Fruit fly (Drosophila melanogaster) whole organism, wandering third instar larva: ENCODE results near the gene CG31388.

Experiments
- Abd-B ChIP-seq: fragments of >200 bp; optimal IDR thresholded peaks from 2 replicates; lab custom pipeline; 2017; ENCODE audit warnings: missing biosample characterization, missing genetic modification characterization
- CG32264 ChIP-seq: fragments of 200-800 bp; sonication (Bioruptor generic); optimal IDR thresholded peaks from 2 replicates; lab custom pipeline; 2016; ENCODE audit warnings: missing biosample characterization, missing genetic modification characterization
- CG9705 ChIP-seq: fragments of 200-800 bp; sonication (Bioruptor generic); optimal IDR thresholded peaks from 2 replicates; lab custom pipeline; 2018; ENCODE audit warnings: missing biosample characterization, mild to moderate bottlenecking, missing genetic modification characterization
- CrebA ChIP-seq: fragments of 200-800 bp; sonication (Bioruptor generic); optimal IDR thresholded peaks from 2 replicates; lab custom pipeline; 2016; ENCODE audit warnings: missing biosample characterization, mild to moderate bottlenecking, missing genetic modification characterization, borderline replicate concordance
- Dfd ChIP-seq: fragments of >200 bp; optimal IDR thresholded peaks from 2 replicates; lab custom pipeline; 2017; ENCODE audit warnings: missing biosample characterization, missing genetic modification characterization
- Dif ChIP-seq: fragments of 200-275, 200-300 bp; sonication (Bioruptor generic); optimal IDR thresholded peaks from 2 replicates; lab custom pipeline; 2018; ENCODE audit warnings: missing biosample characterization, missing genetic modification characterization; ENCODE audit not compliant: partially characterized antibody
- GATAd ChIP-seq: sonication (Bioruptor generic); optimal IDR thresholded peaks from 2 replicates; lab custom pipeline; 2016; ENCODE audit warnings: missing biosample characterization, missing genetic modification characterization
- HLH106 ChIP-seq: fragments of 200-800 bp; optimal IDR thresholded peaks from 3 replicates; lab custom pipeline; 2019; ENCODE audit warnings: missing biosample characterization, mild to moderate bottlenecking, missing genetic modification characterization, moderate library complexity
- Hnf4 ChIP-seq: fragments of 200-800 bp; sonication (Bioruptor generic); optimal IDR thresholded peaks from 2 replicates; lab custom pipeline; 2016; ENCODE audit warnings: missing biosample characterization, mild to moderate bottlenecking, missing genetic modification characterization
- Hr78 ChIP-seq: fragments of >200 bp; optimal IDR thresholded peaks from 2 replicates; lab custom pipeline; 2017; ENCODE audit warnings: missing biosample characterization, missing genetic modification characterization
- Hr83 ChIP-seq: fragments of 200-300 bp; sonication (Bioruptor generic); optimal IDR thresholded peaks from 2 replicates; lab custom pipeline; 2016; ENCODE audit warnings: missing biosample characterization, mild to moderate bottlenecking, missing genetic modification characterization, moderate library complexity; ENCODE audit not compliant: poor library complexity, severe bottlenecking
- Jra ChIP-seq: sonication (Bioruptor generic); optimal IDR thresholded peaks from 2 replicates; lab custom pipeline; 2016; ENCODE audit warnings: missing biosample characterization, missing genetic modification characterization
- Mio ChIP-seq: sonication (Bioruptor generic); optimal IDR thresholded peaks from 2 replicates; lab custom pipeline; 2016; ENCODE audit warnings: missing biosample characterization, missing genetic modification characterization
- Myc ChIP-seq: fragments of >200 bp; optimal IDR thresholded peaks from 2 replicates; lab custom pipeline; 2017
- N ChIP-seq: fragments of >200 bp; optimal IDR thresholded peaks from 2 replicates; lab custom pipeline; 2018; ENCODE audit warnings: missing biosample characterization, missing external identifiers, missing genetic modification characterization
- OdsH ChIP-seq: fragments of 200-800 bp; sonication (Bioruptor generic); optimal IDR thresholded peaks from 2 replicates; lab custom pipeline; 2016; ENCODE audit warnings: missing biosample characterization, mild to moderate bottlenecking, missing genetic modification characterization
- Rel ChIP-seq, 2 experiments: fragments of 200-800 bp; sonication (Bioruptor generic) in 1 of 2; optimal IDR thresholded peaks; 2 replicates in 1 of 2; 3 replicates in 1 of 2; lab custom pipeline; 2016 to 2019; ENCODE audit warnings: mild to moderate bottlenecking in 2 of 2, missing biosample characterization in 2 of 2, missing genetic modification characterization in 2 of 2, moderate library complexity in 1 of 2
- Sp1 ChIP-seq: fragments of 200-800 bp; sonication (Bioruptor generic); optimal IDR thresholded peaks from 3 replicates; lab custom pipeline; 2019; ENCODE audit warnings: missing biosample characterization, mild to moderate bottlenecking, missing genetic modification characterization, moderate library complexity
- Vsx2 ChIP-seq: fragments of 200-300, 225-300 bp; sonication (Bioruptor generic); optimal IDR thresholded peaks from 2 replicates; lab custom pipeline; 2018; ENCODE audit warnings: missing biosample characterization, missing genetic modification characterization; ENCODE audit not compliant: partially characterized antibody
- br ChIP-seq: fragments of 200-800 bp; sonication (Bioruptor generic); optimal IDR thresholded peaks from 2 replicates; lab custom pipeline; 2016; ENCODE audit warnings: missing biosample characterization, missing genetic modification characterization
- brk ChIP-seq: fragments of 200-800 bp; sonication (Bioruptor generic); optimal IDR thresholded peaks from 2 replicates; lab custom pipeline; 2016; ENCODE audit warnings: missing biosample characterization, mild to moderate bottlenecking, missing genetic modification characterization
- dl ChIP-seq, 2 experiments: fragments of 175-275, 200-275 bp in 1 of 2; fragments of 200-275 bp in 1 of 2; sonication (Bioruptor generic); optimal IDR thresholded peaks; lab custom pipeline; 2018; ENCODE audit warnings: mild to moderate bottlenecking in 2 of 2, missing biosample characterization in 2 of 2, missing genetic modification characterization in 2 of 2, moderate library complexity in 2 of 2; ENCODE audit not compliant: partially characterized antibody in 2 of 2, insufficient read depth in 1 of 2
- dmrt93B ChIP-seq: fragments of 200-800 bp; sonication (Bioruptor generic); optimal IDR thresholded peaks from 2 replicates; lab custom pipeline; 2018; ENCODE audit warnings: missing biosample characterization, mild to moderate bottlenecking, missing genetic modification characterization
- dsf ChIP-seq: sonication (Bioruptor generic); optimal IDR thresholded peaks from 2 replicates; lab custom pipeline; 2016; ENCODE audit warnings: missing biosample characterization, missing genetic modification characterization, borderline replicate concordance
- ey ChIP-seq: fragments of 200-800 bp; sonication (Bioruptor generic); optimal IDR thresholded peaks from 2 replicates; lab custom pipeline; 2016; ENCODE audit warnings: missing biosample characterization, missing genetic modification characterization
- foxo ChIP-seq, 2 experiments: fragments of 200-800 bp; sonication (Bioruptor generic); optimal IDR thresholded peaks; 2 replicates in 1 of 2; 3 replicates in 1 of 2; lab custom pipeline; 2016 to 2017; ENCODE audit warnings: missing biosample characterization in 2 of 2, missing genetic modification characterization in 2 of 2
- fru ChIP-seq: fragments of 200-800 bp; sonication (Bioruptor generic); optimal IDR thresholded peaks from 3 replicates; lab custom pipeline; 2016; ENCODE audit warnings: missing biosample characterization, mild to moderate bottlenecking, missing genetic modification characterization
- h ChIP-seq: fragments of 200-800 bp; sonication (Bioruptor generic); optimal IDR thresholded peaks from 3 replicates; lab custom pipeline; 2016; ENCODE audit warnings: missing biosample characterization, mild to moderate bottlenecking, missing genetic modification characterization
- jim ChIP-seq: fragments of 175-275, 200-325 bp; sonication (Bioruptor generic); optimal IDR thresholded peaks from 2 replicates; lab custom pipeline; 2016; ENCODE audit warnings: missing biosample characterization, mild to moderate bottlenecking, missing genetic modification characterization
- lola ChIP-seq: fragments of >200 bp; optimal IDR thresholded peaks from 2 replicates; lab custom pipeline; 2017; ENCODE audit warnings: missing biosample characterization, missing genetic modification characterization
- pan ChIP-seq: fragments of >200 bp; optimal IDR thresholded peaks from 2 replicates; lab custom pipeline; 2017
- psq ChIP-seq: fragments of 200-800 bp; sonication (Bioruptor generic); optimal IDR thresholded peaks from 3 replicates; lab custom pipeline; 2017; ENCODE audit warnings: missing biosample characterization, mild to moderate bottlenecking, missing genetic modification characterization, moderate library complexity
- rgr ChIP-seq: fragments of 200-800 bp; sonication (Bioruptor generic); optimal IDR thresholded peaks from 3 replicates; lab custom pipeline; 2016; ENCODE audit warnings: missing biosample characterization, mild to moderate bottlenecking, missing genetic modification characterization
- sage ChIP-seq: fragments of 200-800 bp; sonication (Bioruptor generic); optimal IDR thresholded peaks from 2 replicates; lab custom pipeline; 2016; ENCODE audit warnings: missing biosample characterization, mild to moderate bottlenecking, missing genetic modification characterization
- sv ChIP-seq: fragments of 200-800 bp; sonication (Bioruptor generic); optimal IDR thresholded peaks from 3 replicates; lab custom pipeline; 2016; ENCODE audit warnings: missing biosample characterization, missing genetic modification characterization
- tai ChIP-seq: sonication (Bioruptor generic); optimal IDR thresholded peaks from 2 replicates; lab custom pipeline; 2016; ENCODE audit warnings: missing biosample characterization, missing genetic modification characterization
- usp ChIP-seq: fragments of >200 bp; optimal IDR thresholded peaks from 2 replicates; lab custom pipeline; 2017; ENCODE audit warnings: missing biosample characterization, missing genetic modification characterization
- woc ChIP-seq: sonication (Bioruptor generic); optimal IDR thresholded peaks from 2 replicates; lab custom pipeline; 2016; ENCODE audit warnings: missing biosample characterization, mild to moderate bottlenecking, missing genetic modification characterization

CG31388 gene

dm6 chr3R:11199227-11199835 lies 38.3 kb upstream of the CG31388 start:
- no peak for TF ChIP-seq GATAd
- peak; percentile 36 for TF ChIP-seq h (GFP tag; lab: Kevin White, UChicago)
- TF ChIP-seq dl (GFP tag; optimal IDR thresholded peaks at IDR 0.05; lab: Kevin White, UChicago; ENCODE audit: insufficient read depth in 1 of 2, partially characterized antibody in 2 of 2), result no peak
- TF ChIP-seq Rel (GFP tag; optimal IDR thresholded peaks at IDR 0.05; lab: Kevin White, UChicago), result no peak
- TF ChIP-seq Rel (tag; optimal IDR thresholded peaks at IDR 0.05; lab: Kevin White, UChicago), result peak; percentile 47
- TF ChIP-seq, all 38 proteins: peak for 2

- TF ChIP-seq dl (GFP tag; optimal IDR thresholded peaks at IDR 0.05; lab: Kevin White, UChicago; ENCODE audit: insufficient read depth in 1 of 2, partially characterized antibody in 2 of 2) (peak; percentile 48 to 81), dmrt93B (GFP tag; lab: Kevin White, UChicago) (no peak), CrebA (GFP tag; lab: Kevin White, UChicago) (no peak), Hr83 (GFP tag; lab: Kevin White, UChicago) (peak; percentile 21), Dif (peak; percentile 83)
These were observed 37.4 kb upstream of the CG31388 start for dm6 chr3R:11200042-11200884.

- TF ChIP-seq dmrt93B (GFP tag; lab: Kevin White, UChicago) (peak; percentile 32), sv (peak; percentile 39), Mio (GFP tag; lab: Kevin White, UChicago) (no peak), Abd-B (GFP tag; lab: Kevin White, UChicago) (no peak), dl (GFP tag; optimal IDR thresholded peaks at IDR 0.05; lab: Kevin White, UChicago; ENCODE audit: insufficient read depth in 1 of 2, partially characterized antibody in 2 of 2) (no peak), dsf (GFP tag; lab: Kevin White, UChicago) (no peak), Hnf4 (GFP tag; lab: Kevin White, UChicago) (peak; percentile 50), h (GFP tag; lab: Kevin White, UChicago) (peak; percentile 85), CG9705 (GFP tag; lab: Kevin White, UChicago) (no peak), jim (GFP tag; lab: Kevin White, UChicago) (no peak), Dfd (GFP tag; lab: Kevin White, UChicago) (no peak), lola (GFP tag; lab: Kevin White, UChicago) (no peak), ey (GFP tag; lab: Kevin White, UChicago) (peak; percentile 69), Sp1 (GFP tag; lab: Kevin White, UChicago) (peak; percentile 74), Jra (GFP tag; lab: Kevin White, UChicago) (no peak), CrebA (GFP tag; lab: Kevin White, UChicago) (no peak), sage (GFP tag; lab: Kevin White, UChicago) (peak; percentile 80), Myc (no peak), tai (GFP tag; lab: Kevin White, UChicago) (no peak), pan (lab: Kevin White, UChicago) (peak; percentile 61), HLH106 (peak; percentile 65), br (GFP tag; lab: Kevin White, UChicago) (peak; percentile 56), CG32264 (GFP tag; lab: Kevin White, UChicago) (peak; percentile 55), Vsx2 (GFP tag; lab: Kevin White, UChicago) (no peak), woc (GFP tag; lab: Kevin White, UChicago) (peak; percentile 53), usp (GFP tag; lab: Kevin White, UChicago) (no peak), N (GFP tag; lab: Kevin White, UChicago) (no peak), OdsH (GFP tag; lab: Kevin White, UChicago) (peak; percentile 85), Dif (no peak), brk (GFP tag; lab: Kevin White, UChicago) (peak; percentile 86), GATAd (no peak), fru (peak; percentile 76), Hr78 (GFP tag; lab: Kevin White, UChicago) (no peak), psq (GFP tag; lab: Kevin White, UChicago) (peak; percentile 74), rgr (peak; percentile 86), foxo (GFP tag; optimal IDR thresholded peaks at IDR 0.05; lab: Kevin White, UChicago) (peak; percentile 39 to 81), Rel (GFP tag; optimal IDR thresholded peaks at IDR 0.05; lab: Kevin White, UChicago) (peak; percentile 77), Rel (tag; optimal IDR thresholded peaks at IDR 0.05; lab: Kevin White, UChicago) (peak; percentile 42), Hr83 (GFP tag; lab: Kevin White, UChicago) (no peak)
- TF ChIP-seq, all 38 proteins: peak for 19
These were observed 36.7 kb upstream of the CG31388 start for dm6 chr3R:11200885-11201421.
